Worm (Caenorhabditis elegans) whole organism, L1 larva: ENCODE measurements around the gene mrpl-53.

ENCODE experiments used
- aly-2 ChIP-seq: fragments of 150-350 bp; optimal IDR thresholded peaks from 2 replicates; lab custom pipeline; 2014; ENCODE audit warnings: missing biosample characterization, missing genetic modification characterization
- fos-1 ChIP-seq: fragments of 150-350 bp; optimal IDR thresholded peaks from 2 replicates; lab custom pipeline; 2014; ENCODE audit warnings: missing biosample characterization, missing genetic modification characterization
- lin-39 ChIP-seq: fragments of 150-350 bp; optimal IDR thresholded peaks from 2 replicates; lab custom pipeline; 2014; ENCODE audit warnings: missing biosample characterization, missing genetic modification reagents, missing genetic modification characterization
- nhr-11 ChIP-seq: fragments of 150-350 bp; optimal IDR thresholded peaks from 2 replicates; lab custom pipeline; 2014; ENCODE audit warnings: missing biosample characterization, missing genetic modification characterization
- nhr-19 ChIP-seq: fragments of 200-800 bp; sonication (Bioruptor generic); conservative IDR thresholded peaks from 2 replicates; pipeline ENCODE4 v1.3.6; 2022; ENCODE audit warnings: missing genetic modification characterization, missing compliant biosample characterization
- nhr-237 ChIP-seq: fragments of 150-350 bp; optimal IDR thresholded peaks from 2 replicates; lab custom pipeline; 2014; ENCODE audit warnings: missing biosample characterization, missing genetic modification characterization

DNA sequence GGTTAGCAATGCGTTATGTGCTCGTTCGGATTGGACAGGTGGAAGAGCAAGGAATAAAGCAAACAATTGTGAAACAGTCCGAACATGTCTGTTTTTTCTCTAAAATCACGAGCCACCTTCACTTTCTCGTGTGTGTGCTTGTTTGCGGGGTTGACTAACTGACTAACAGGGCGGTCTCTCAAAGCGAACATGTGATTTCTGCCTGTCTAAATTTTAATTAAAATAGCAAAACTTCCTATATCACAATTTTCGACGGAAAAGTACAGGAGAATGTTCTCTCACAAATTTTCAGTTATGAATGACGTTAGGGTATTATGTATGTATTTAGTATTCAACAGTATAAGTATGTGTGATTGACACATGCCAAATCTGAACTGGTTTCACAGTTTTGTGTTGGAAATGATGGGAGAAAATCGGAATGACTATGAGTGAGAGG lies 24.5 kb downstream of the mrpl-53 start:
- TF ChIP-seq nhr-19 (GFP tag; lab: Robert Waterston, UW) (no peak), nhr-11 (no peak), lin-39 (tag; lab: Kevin White, UChicago) (no peak), fos-1 (no peak), nhr-237 (no peak), aly-2 (no peak)
